Fruit fly (Drosophila melanogaster): ENCODE data around the gene CG14893.

Gene CG14893

DNA sequence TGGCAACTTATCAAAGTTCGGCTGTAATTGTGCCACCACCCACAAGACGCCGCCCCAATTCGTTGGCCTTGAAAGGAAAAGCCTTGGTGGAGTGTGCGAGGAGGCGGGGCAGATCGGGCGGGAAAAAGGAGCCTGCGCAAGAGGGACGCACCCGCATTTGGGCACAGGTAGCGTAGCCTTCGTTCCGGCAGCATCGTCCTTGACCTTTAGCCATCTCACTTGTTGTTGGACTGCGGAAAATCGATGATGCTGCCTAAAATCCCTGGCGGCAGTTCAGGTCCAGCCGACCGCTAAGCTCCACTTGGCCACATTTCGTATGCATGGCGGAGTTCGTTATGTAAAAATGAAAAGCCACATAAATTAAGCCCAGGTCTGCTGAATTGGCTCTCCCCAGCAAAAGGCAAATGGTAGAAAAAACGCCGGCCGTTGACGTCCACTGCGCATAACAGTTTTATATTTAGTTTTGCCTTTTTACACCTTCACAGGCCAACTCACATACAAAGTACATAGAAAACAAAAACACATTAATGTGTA lies 6.4 kb downstream of the CG14893 start:
- no peak for TF ChIP-seq Clk (GFP tag; optimal IDR thresholded peaks at IDR 0.05)
- TF ChIP-seq cnc (optimal IDR thresholded peaks at IDR 0.05): no peak
- TF ChIP-seq toe (GFP tag; optimal IDR thresholded peaks at IDR 0.05): no peak
- TF ChIP-seq cic (GFP tag; optimal IDR thresholded peaks at IDR 0.05): no peak
- no peak for TF ChIP-seq Crg-1 (GFP tag; optimal IDR thresholded peaks at IDR 0.05)
- no peak for TF ChIP-seq kay (GFP tag; ENCODE audit: borderline replicate concordance)
- TF ChIP-seq pad (GFP tag; optimal IDR thresholded peaks at IDR 0.05): no peak
- no peak for TF ChIP-seq ovo (GFP tag; optimal IDR thresholded peaks at IDR 0.05)
- no peak for TF ChIP-seq CG33017 (tag; optimal IDR thresholded peaks at IDR 0.05)
- TF ChIP-seq tj (GFP tag; optimal IDR thresholded peaks at IDR 0.05): no peak
- no peak for TF ChIP-seq CG5204 (GFP tag; optimal IDR thresholded peaks at IDR 0.05)
- TF ChIP-seq CG12768 (GFP tag; optimal IDR thresholded peaks at IDR 0.05): no peak
- TF ChIP-seq CG11617 (GFP tag; optimal IDR thresholded peaks at IDR 0.05): no peak
- TF ChIP-seq CG1620 (GFP tag; optimal IDR thresholded peaks at IDR 0.05): no peak

DNA sequence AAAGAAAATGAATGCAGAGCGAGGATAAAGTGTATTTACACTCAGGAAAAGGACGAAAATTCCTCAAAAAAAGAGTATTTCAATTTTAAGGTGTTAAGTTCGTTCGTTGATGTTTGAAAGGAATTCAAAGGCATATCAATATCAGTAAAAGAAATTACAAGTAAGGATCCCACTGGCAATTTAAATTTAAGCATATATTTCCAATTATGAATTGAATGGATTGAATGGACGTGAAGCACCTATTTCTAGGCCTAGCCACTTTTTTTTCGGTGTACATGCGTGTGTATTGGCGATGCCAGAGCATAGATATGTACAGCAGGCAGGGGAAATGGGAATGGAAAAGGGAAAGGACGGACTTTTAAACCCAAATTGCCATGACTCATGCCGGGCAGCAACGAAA lies 10.0 kb downstream of the CG14893 start:
- TF ChIP-seq Clk (GFP tag; optimal IDR thresholded peaks at IDR 0.05) (no peak), Crg-1 (GFP tag; optimal IDR thresholded peaks at IDR 0.05) (no peak), tj (GFP tag; optimal IDR thresholded peaks at IDR 0.05) (no peak), cic (GFP tag; optimal IDR thresholded peaks at IDR 0.05) (no peak), Hr96 (GFP tag; optimal IDR thresholded peaks at IDR 0.05) (no peak), CG5204 (GFP tag; optimal IDR thresholded peaks at IDR 0.05) (no peak), CG1620 (GFP tag; optimal IDR thresholded peaks at IDR 0.05) (no peak), CG7101 (tag; optimal IDR thresholded peaks at IDR 0.05) (no peak), Mnt (GFP tag; optimal IDR thresholded peaks at IDR 0.05) (no peak), CG11617 (GFP tag; optimal IDR thresholded peaks at IDR 0.05) (no peak), CG7045 (GFP tag; optimal IDR thresholded peaks at IDR 0.05) (no peak), cnc (optimal IDR thresholded peaks at IDR 0.05) (no peak), kay (GFP tag; ENCODE audit: borderline replicate concordance) (no peak), ovo (GFP tag; optimal IDR thresholded peaks at IDR 0.05) (no peak), CG12768 (GFP tag; optimal IDR thresholded peaks at IDR 0.05) (no peak), CG14711 (tag; optimal IDR thresholded peaks at IDR 0.05) (no peak), pad (GFP tag; optimal IDR thresholded peaks at IDR 0.05) (no peak)

DNA sequence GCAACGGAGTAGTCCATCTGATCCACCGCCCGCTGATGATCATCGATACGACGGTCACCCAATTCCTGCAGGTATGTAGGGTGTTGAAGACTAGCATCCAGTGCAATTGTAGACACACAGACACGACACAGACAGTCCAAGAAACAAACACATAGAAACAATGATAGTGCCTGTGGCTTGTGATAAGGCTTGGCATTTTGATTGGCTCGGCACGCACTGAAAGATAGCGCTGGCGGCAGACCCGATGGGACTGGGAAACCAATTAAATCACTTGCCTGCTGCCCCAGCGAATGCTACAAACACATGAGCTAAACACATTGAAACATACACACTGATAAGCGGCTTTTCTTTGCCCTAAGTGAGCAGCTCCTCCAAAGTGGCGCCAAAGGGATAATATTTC lies 12.1 kb downstream of the CG14893 start:
- TF ChIP-seq toe (GFP tag; optimal IDR thresholded peaks at IDR 0.05) (no peak), Crg-1 (GFP tag; optimal IDR thresholded peaks at IDR 0.05) (no peak), cnc (optimal IDR thresholded peaks at IDR 0.05) (no peak), Hr96 (GFP tag; optimal IDR thresholded peaks at IDR 0.05) (no peak), CG33017 (tag; optimal IDR thresholded peaks at IDR 0.05) (no peak), kay (GFP tag; ENCODE audit: borderline replicate concordance) (no peak), ovo (GFP tag; optimal IDR thresholded peaks at IDR 0.05) (no peak), tj (GFP tag; optimal IDR thresholded peaks at IDR 0.05) (no peak), bab1 (GFP tag; optimal IDR thresholded peaks at IDR 0.05) (no peak)

DNA sequence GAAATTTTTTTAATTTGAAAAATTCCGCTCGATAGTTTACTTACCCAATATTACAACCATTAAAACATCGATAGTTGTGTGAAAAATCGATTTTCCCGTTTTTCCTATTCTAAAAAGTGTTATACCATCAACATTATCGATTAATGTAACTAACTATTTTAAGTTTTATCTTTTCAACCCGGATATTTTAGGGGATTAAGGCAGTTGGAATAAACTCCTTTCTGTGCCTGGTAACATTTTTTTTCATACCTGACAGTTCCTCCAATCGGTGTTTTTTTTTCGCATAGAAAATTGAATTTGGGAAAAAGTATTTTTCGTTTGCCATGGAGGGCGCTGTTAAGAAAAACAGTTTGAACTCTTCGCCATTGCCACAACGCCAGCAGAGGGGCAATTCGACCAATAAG lies 19.4 kb downstream of the CG14893 start, which contains the start of gene nonA-l:
Gene nonA-l, plus strand, starts transcription at position 201 of the 404 bp plus-strand sequence.
- no peak for TF ChIP-seq pad (GFP tag; optimal IDR thresholded peaks at IDR 0.05)
- peak; percentile 33 for TF ChIP-seq bab1 (GFP tag; optimal IDR thresholded peaks at IDR 0.05)

DNA sequence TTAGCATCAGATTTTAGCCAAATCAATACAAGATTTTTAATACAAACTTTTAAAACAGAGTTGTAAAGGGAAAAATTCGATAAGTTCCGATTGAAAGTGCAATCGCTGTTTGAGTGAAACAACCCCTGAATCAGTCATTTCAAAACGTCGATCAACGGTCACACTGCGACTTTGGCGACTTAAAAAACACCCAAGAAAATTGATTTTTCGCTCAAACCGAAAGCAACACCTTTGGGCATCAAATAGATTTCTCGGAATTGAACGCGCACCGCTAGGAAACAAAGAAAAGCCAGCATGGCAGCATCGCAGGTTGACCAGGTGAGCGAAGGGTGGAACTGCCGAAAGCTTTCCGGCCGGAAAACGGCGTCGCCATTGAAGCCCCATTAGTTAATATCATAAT lies 23.0 kb downstream of the CG14893 start, which contains the start of gene Arl6IP1:
Gene Arl6IP1, plus strand, starts transcription at position 15 of the 400 bp plus-strand sequence.
- TF ChIP-seq bab1 (GFP tag; optimal IDR thresholded peaks at IDR 0.05): peak; percentile 23
- no peak for TF ChIP-seq tj (GFP tag; optimal IDR thresholded peaks at IDR 0.05)
- no peak for TF ChIP-seq pad (GFP tag; optimal IDR thresholded peaks at IDR 0.05)
- no peak for TF ChIP-seq Hr96 (GFP tag; optimal IDR thresholded peaks at IDR 0.05)
- no peak for TF ChIP-seq toe (GFP tag; optimal IDR thresholded peaks at IDR 0.05)
- no peak for TF ChIP-seq CG12768 (GFP tag; optimal IDR thresholded peaks at IDR 0.05)
- TF ChIP-seq kay (GFP tag; ENCODE audit: borderline replicate concordance): no peak
- no peak for TF ChIP-seq CG11617 (GFP tag; optimal IDR thresholded peaks at IDR 0.05)
- no peak for TF ChIP-seq Mnt (GFP tag; optimal IDR thresholded peaks at IDR 0.05)
- TF ChIP-seq CG14711 (tag; optimal IDR thresholded peaks at IDR 0.05): peak; percentile 57
- no peak for TF ChIP-seq CG33017 (tag; optimal IDR thresholded peaks at IDR 0.05)
- TF ChIP-seq CG5204 (GFP tag; optimal IDR thresholded peaks at IDR 0.05): no peak
- TF ChIP-seq cnc (optimal IDR thresholded peaks at IDR 0.05): no peak
- TF ChIP-seq ovo (GFP tag; optimal IDR thresholded peaks at IDR 0.05): no peak
- TF ChIP-seq CG7101 (tag; optimal IDR thresholded peaks at IDR 0.05): no peak
- no peak for TF ChIP-seq Crg-1 (GFP tag; optimal IDR thresholded peaks at IDR 0.05)

DNA sequence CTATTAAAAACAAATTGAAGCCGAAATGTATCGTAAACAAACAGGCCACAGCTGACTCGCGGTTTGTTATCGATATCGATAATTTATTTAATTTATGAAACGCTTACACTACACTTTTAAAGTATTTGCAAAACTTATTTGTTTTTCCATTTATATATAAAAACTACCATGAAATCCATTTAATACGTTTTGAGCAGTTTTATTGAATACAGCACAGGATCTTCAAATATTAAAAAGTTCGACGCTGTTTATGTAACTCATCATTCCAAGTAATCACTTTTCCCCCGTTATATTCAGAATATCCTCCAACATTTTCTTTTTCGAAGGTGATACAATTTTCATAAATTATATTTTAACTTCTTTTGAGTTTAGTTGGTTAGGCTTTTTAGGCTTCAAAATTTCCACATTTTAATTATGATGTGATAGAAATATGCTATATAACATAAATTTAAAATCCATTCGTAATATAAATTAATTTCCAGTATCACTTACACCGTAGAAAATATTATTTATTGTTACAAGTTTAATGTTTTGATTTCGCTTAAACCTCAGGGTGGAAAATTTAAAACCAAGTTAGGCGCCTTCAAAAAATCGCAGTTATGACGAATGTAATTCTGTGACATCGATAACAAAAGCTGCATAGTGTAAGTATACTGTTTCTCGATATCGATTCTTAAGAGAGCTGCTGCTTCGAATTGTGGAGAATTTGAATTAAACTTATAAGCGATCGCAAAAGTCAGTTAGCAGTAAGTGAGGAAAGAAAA lies 26.6 kb downstream of the CG14893 start, which contains the start of the genes CG10324 and CCT3:
Gene CG10324, minus strand, starts transcription at position 53 of the 764 bp plus-strand sequence.
Gene CCT3, plus strand, starts transcription at position 654 of the 764 bp plus-strand sequence.
- TF ChIP-seq pad (GFP tag; optimal IDR thresholded peaks at IDR 0.05) (peak; percentile 24), Mnt (GFP tag; optimal IDR thresholded peaks at IDR 0.05) (no peak), bab1 (GFP tag; optimal IDR thresholded peaks at IDR 0.05) (peak; percentile 65), CG11617 (GFP tag; optimal IDR thresholded peaks at IDR 0.05) (peak; percentile 27), CG5204 (GFP tag; optimal IDR thresholded peaks at IDR 0.05) (no peak), cic (GFP tag; optimal IDR thresholded peaks at IDR 0.05) (no peak), kay (GFP tag; ENCODE audit: borderline replicate concordance) (peak; percentile 95), CG14711 (tag; optimal IDR thresholded peaks at IDR 0.05) (peak; percentile 46), tj (GFP tag; optimal IDR thresholded peaks at IDR 0.05) (peak; percentile 61), CG7045 (GFP tag; optimal IDR thresholded peaks at IDR 0.05) (peak; percentile 71), Clk (GFP tag; optimal IDR thresholded peaks at IDR 0.05) (no peak), toe (GFP tag; optimal IDR thresholded peaks at IDR 0.05) (peak; percentile 78), Hr96 (GFP tag; optimal IDR thresholded peaks at IDR 0.05) (no peak), CG33017 (tag; optimal IDR thresholded peaks at IDR 0.05) (peak; percentile 57), CG1620 (GFP tag; optimal IDR thresholded peaks at IDR 0.05) (peak; percentile 62), Crg-1 (GFP tag; optimal IDR thresholded peaks at IDR 0.05) (peak; percentile 48), CG7101 (tag; optimal IDR thresholded peaks at IDR 0.05) (peak; percentile 66), CG12768 (GFP tag; optimal IDR thresholded peaks at IDR 0.05) (peak; percentile 56), cnc (optimal IDR thresholded peaks at IDR 0.05) (no peak), ovo (GFP tag; optimal IDR thresholded peaks at IDR 0.05) (peak; percentile 44)

All from whole organism, adult.